Fruit fly (Drosophila melanogaster): ENCODE data around the gene CG42304.

CG42304 gene

DNA sequence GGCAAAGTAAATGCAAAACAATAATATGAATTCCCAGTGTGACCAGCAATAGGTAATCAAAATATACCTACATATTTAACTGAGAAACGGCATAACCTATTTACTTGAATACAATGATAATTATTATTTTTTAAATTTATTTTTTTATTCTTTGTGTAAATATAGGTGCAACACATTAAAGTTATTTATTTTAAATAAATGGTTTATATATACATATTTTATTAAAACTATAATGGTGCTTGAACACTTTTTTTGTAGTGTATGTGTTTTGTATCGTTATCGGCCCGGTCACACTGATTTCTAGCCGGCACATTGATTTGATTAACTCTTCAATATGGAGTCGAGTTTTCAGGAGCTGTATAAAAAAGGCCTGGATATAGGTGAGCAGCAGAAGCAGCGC lies at the start of gene CG42304, which contains the start of the genes ProRS-m and Snup (continued):
- TF ChIP-seq CG15696 (tag; optimal IDR thresholded peaks at IDR 0.05) (peak; percentile 22), ttk (GFP tag; IDR thresholded peaks at IDR 0.05) (peak; percentile 78), CG17361 (GFP tag; IDR thresholded peaks at IDR 0.05) (no peak; the same call in 2 of the 3 replicates), zen (tag; optimal IDR thresholded peaks at IDR 0.05) (peak; percentile 66), Dp (GFP tag; optimal IDR thresholded peaks at IDR 0.05) (peak; percentile 15), exex (tag; optimal IDR thresholded peaks at IDR 0.05) (no peak), h (optimal IDR thresholded peaks at IDR 0.05) (no peak), CG30020 (tag; optimal IDR thresholded peaks at IDR 0.05) (no peak), CG30403 (GFP tag; optimal IDR thresholded peaks at IDR 0.05) (peak; percentile 37), Ada2b (GFP tag; IDR thresholded peaks at IDR 0.05) (peak; percentile 30; the same call in 1 of the 2 replicates), E2f2 (GFP tag; IDR thresholded peaks at IDR 0.05) (peak; percentile 57), CG11456 (GFP tag; IDR thresholded peaks at IDR 0.05) (0 out of 3 replicates have a peak, but pooled peaks have one; percentile 11), phol (tag; optimal IDR thresholded peaks at IDR 0.05) (peak; percentile 88), CG8388 (GFP tag; optimal IDR thresholded peaks at IDR 0.05) (peak; percentile 61), Stat92E (GFP tag; optimal IDR thresholded peaks at IDR 0.05) (peak in 1 of 3 experiments; percentile 18), stc (GFP tag; IDR thresholded peaks at IDR 0.05) (peak; percentile 67), CG9727 (GFP tag; optimal IDR thresholded peaks at IDR 0.05) (peak; percentile 56), lmd (GFP tag; IDR thresholded peaks at IDR 0.05) (peak; percentile 53; the same call in 1 of the 2 replicates), MBD-R2 (GFP tag; IDR thresholded peaks at IDR 0.05) (peak; percentile 71), az2 (GFP tag; optimal IDR thresholded peaks at IDR 0.05) (peak; percentile 22), al (GFP tag; IDR thresholded peaks at IDR 0.05) (peak; percentile 71), esg (GFP tag; conservative IDR thresholded peaks at IDR 0.05) (peak; percentile 65), Spps (tag; optimal IDR thresholded peaks at IDR 0.05) (peak; percentile 13), CG17186 (GFP tag; optimal IDR thresholded peaks at IDR 0.05) (no peak), caup (GFP tag; optimal IDR thresholded peaks at IDR 0.05; ENCODE audit: severe bottlenecking) (no peak), gem (tag; optimal IDR thresholded peaks at IDR 0.05) (peak; percentile 84), CG10267 (tag; optimal IDR thresholded peaks at IDR 0.05) (peak; percentile 63), CG2116 (GFP tag; optimal IDR thresholded peaks at IDR 0.05) (peak; percentile 41), CG10565 (GFP tag; optimal IDR thresholded peaks at IDR 0.05) (no peak), CG11695 (GFP tag; IDR thresholded peaks at IDR 0.05) (peak; percentile 50; the same call in 1 of the 3 replicates), CG32767 (GFP tag; IDR thresholded peaks at IDR 0.05) (peak; percentile 64; the same call in 1 of the 2 replicates), CG34376 (GFP tag; optimal IDR thresholded peaks at IDR 0.05) (no peak), Vsx1 (GFP tag; optimal IDR thresholded peaks at IDR 0.05) (no peak), mirr (GFP tag; optimal IDR thresholded peaks at IDR 0.05) (no peak), HmgZ (tag; optimal IDR thresholded peaks at IDR 0.05) (peak; percentile 1), dysf (GFP tag; IDR thresholded peaks at IDR 0.05) (peak; percentile 57; the same call in 2 of the 3 replicates), Dll (GFP tag; IDR thresholded peaks at IDR 0.05; ENCODE audit: partially characterized antibody) (peak; percentile 47; the same call in 1 of the 4 replicates), CG4820 (GFP tag; optimal IDR thresholded peaks at IDR 0.05) (peak; percentile 19), Meics (GFP tag; optimal IDR thresholded peaks at IDR 0.05) (peak; percentile 34), CG15011 (GFP tag; optimal IDR thresholded peaks at IDR 0.05) (no peak), tgo (GFP tag; IDR thresholded peaks at IDR 0.05) (peak; percentile 86), Usf (GFP tag; optimal IDR thresholded peaks at IDR 0.05) (no peak), Chrac-16 (GFP tag; optimal IDR thresholded peaks at IDR 0.05) (peak; percentile 5), Xrp1 (GFP tag; IDR thresholded peaks at IDR 0.05) (peak; percentile 71; the same call in 1 of the 2 replicates), CG7357 (GFP tag; IDR thresholded peaks at IDR 0.05) (peak; percentile 40; the same call in 1 of the 3 replicates), nerfin-1 (tag; optimal IDR thresholded peaks at IDR 0.05) (no peak), CG7271 (tag; optimal IDR thresholded peaks at IDR 0.05) (peak; percentile 54), CG13424 (tag; optimal IDR thresholded peaks at IDR 0.05) (peak; percentile 53), sug (tag; optimal IDR thresholded peaks at IDR 0.05) (peak; percentile 28), CG4404 (GFP tag; IDR thresholded peaks at IDR 0.05) (peak; percentile 59)

All from whole organism, embryonic.